Fruit fly (Drosophila melanogaster): ENCODE results near the gene r.
A peak's percentile ranks its signal among the peaks of the same experiment; 100 is the strongest.

The r gene

DNA sequence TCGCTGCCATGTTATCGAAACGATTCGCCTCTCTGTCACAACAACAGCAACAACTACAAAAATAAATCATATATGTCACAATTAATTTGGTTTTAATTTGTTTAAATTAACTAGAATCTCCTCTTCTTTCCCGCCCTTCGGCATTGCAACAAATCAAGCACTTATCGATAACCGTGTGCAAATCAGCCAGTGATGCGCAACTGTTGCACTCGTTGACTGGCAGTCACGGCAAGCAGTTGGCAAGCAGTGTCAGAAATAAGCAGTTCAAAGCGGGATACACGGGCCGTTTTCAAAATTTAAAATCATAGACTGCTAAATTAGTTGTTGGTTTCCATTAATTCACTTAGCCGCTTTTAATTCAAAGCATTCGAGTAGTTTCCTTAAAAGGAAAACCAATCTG, 28.6 kb downstream of the r start, which contains the start of gene Axs (continued):
- TF ChIP-seq CG9797 (GFP tag; optimal IDR thresholded peaks at IDR 0.05) = no peak
- peak; percentile 35 for TF ChIP-seq CG8924 (tag; optimal IDR thresholded peaks at IDR 0.05)
- TF ChIP-seq tna (GFP tag; IDR thresholded peaks at IDR 0.05; ENCODE audit: partially characterized antibody) = peak; percentile 74
- no peak for TF ChIP-seq cad (GFP tag; optimal IDR thresholded peaks at IDR 0.05)
- TF ChIP-seq HmgD (GFP tag; optimal IDR thresholded peaks at IDR 0.05) = peak; percentile 24
- no peak for TF ChIP-seq CG15073 (GFP tag; optimal IDR thresholded peaks at IDR 0.05)
- TF ChIP-seq CG13287 (GFP tag; IDR thresholded peaks at IDR 0.05; ENCODE audit: partially characterized antibody) = peak; percentile 77
- peak; percentile 50 for TF ChIP-seq CG12659 (GFP tag; optimal IDR thresholded peaks at IDR 0.05)
- TF ChIP-seq dimm (GFP tag; IDR thresholded peaks at IDR 0.05) = no peak
- TF ChIP-seq repo (GFP tag; optimal IDR thresholded peaks at IDR 0.05) = no peak
- TF ChIP-seq CG10209 (GFP tag; optimal IDR thresholded peaks at IDR 0.05) = no peak
- TF ChIP-seq CG6813 (GFP tag; optimal IDR thresholded peaks at IDR 0.05) = no peak
- peak; percentile 77 for TF ChIP-seq amos (GFP tag; IDR thresholded peaks at IDR 0.05; ENCODE audit: partially characterized antibody)
- peak; percentile 53 for TF ChIP-seq ftz-f1 (GFP tag; optimal IDR thresholded peaks at IDR 0.05)
- no peak for TF ChIP-seq H2.0 (GFP tag; IDR thresholded peaks at IDR 0.05)
- TF ChIP-seq Sry-δ (GFP tag; optimal IDR thresholded peaks at IDR 0.05) = peak; percentile 79
- peak; percentile 9 for TF ChIP-seq Nf-YC (tag; optimal IDR thresholded peaks at IDR 0.05)
- TF ChIP-seq CG3407 (GFP tag; optimal IDR thresholded peaks at IDR 0.05) = no peak
- TF ChIP-seq MESR4 (GFP tag; optimal IDR thresholded peaks at IDR 0.05) = peak; percentile 15
- TF ChIP-seq Atf-2 (GFP tag; optimal IDR thresholded peaks at IDR 0.05) = peak; percentile 15
- no peak for TF ChIP-seq run (tag; optimal IDR thresholded peaks at IDR 0.05)
- peak; percentile 92 for TF ChIP-seq Ets65A (GFP tag)
- TF ChIP-seq nmo (GFP tag; optimal IDR thresholded peaks at IDR 0.05) = peak; percentile 63
- TF ChIP-seq rib (GFP tag; IDR thresholded peaks at IDR 0.05) = 0 out of 2 replicates have a peak, but pooled peaks have one; percentile 34
- TF ChIP-seq pum (GFP tag; optimal IDR thresholded peaks at IDR 0.05) = peak; percentile 9
- peak; percentile 85 for TF ChIP-seq CG8290 (GFP tag; optimal IDR thresholded peaks at IDR 0.05)
- peak; percentile 54 to 87 for TF ChIP-seq CG8290 (tag; optimal IDR thresholded peaks at IDR 0.05)
- TF ChIP-seq sisA (GFP tag; IDR thresholded peaks at IDR 0.05) = no peak
- TF ChIP-seq crp (GFP tag; optimal IDR thresholded peaks at IDR 0.05) = peak in 1 of 2 experiments; percentile 32
- TF ChIP-seq pb (GFP tag; optimal IDR thresholded peaks at IDR 0.05) = peak; percentile 37
- no peak for TF ChIP-seq CG12744 (GFP tag; optimal IDR thresholded peaks at IDR 0.05)
- no peak for TF ChIP-seq CG1602 (GFP tag; optimal IDR thresholded peaks at IDR 0.05)
- no peak for TF ChIP-seq CG4707 (GFP tag; optimal IDR thresholded peaks at IDR 0.05)
- peak; percentile 4 for TF ChIP-seq Abd-B (GFP tag; optimal IDR thresholded peaks at IDR 0.05)
- TF ChIP-seq gem (tag; optimal IDR thresholded peaks at IDR 0.05) = peak; percentile 17
- TF ChIP-seq Dek (tag; optimal IDR thresholded peaks at IDR 0.05) = peak; percentile 28
- TF ChIP-seq Fer2 (tag; optimal IDR thresholded peaks at IDR 0.05) = no peak
- no peak for TF ChIP-seq ems (GFP tag; optimal IDR thresholded peaks at IDR 0.05)
- TF ChIP-seq CG12071 (GFP tag; optimal IDR thresholded peaks at IDR 0.05) = no peak
- TF ChIP-seq mld (GFP tag; IDR thresholded peaks at IDR 0.05; ENCODE audit: partially characterized antibody) = peak; percentile 70; the same call in 2 of the 3 replicates
- TF ChIP-seq Doc3 (GFP tag; IDR thresholded peaks at IDR 0.05; ENCODE audit: partially characterized antibody) = peak; percentile 44; the same call in 1 of the 3 replicates
- peak; percentile 50 for TF ChIP-seq hbn (GFP tag; IDR thresholded peaks at IDR 0.05; ENCODE audit: partially characterized antibody)
- no peak for TF ChIP-seq Ada2b (GFP tag; IDR thresholded peaks at IDR 0.05)
- TF ChIP-seq CG11398 (GFP tag; optimal IDR thresholded peaks at IDR 0.05) = no peak
- peak in 1 of 2 experiments; percentile 31 for TF ChIP-seq Dfd (GFP tag; optimal IDR thresholded peaks at IDR 0.05)
- no peak for TF ChIP-seq B-H2 (GFP tag; optimal IDR thresholded peaks at IDR 0.05)
- TF ChIP-seq CG5245 (GFP tag; optimal IDR thresholded peaks at IDR 0.05) = no peak
- TF ChIP-seq CG33213 (GFP tag; optimal IDR thresholded peaks at IDR 0.05) = no peak
- TF ChIP-seq CG17912 (GFP tag; optimal IDR thresholded peaks at IDR 0.05) = no peak
- TF ChIP-seq CG12942 (GFP tag; optimal IDR thresholded peaks at IDR 0.05) = no peak
- TF ChIP-seq NFAT (GFP tag; IDR thresholded peaks at IDR 0.05) = peak; percentile 40; the same call in 1 of the 2 replicates
